Worm (Caenorhabditis elegans): ENCODE measurements around the gene F15B9.10.

DNA sequence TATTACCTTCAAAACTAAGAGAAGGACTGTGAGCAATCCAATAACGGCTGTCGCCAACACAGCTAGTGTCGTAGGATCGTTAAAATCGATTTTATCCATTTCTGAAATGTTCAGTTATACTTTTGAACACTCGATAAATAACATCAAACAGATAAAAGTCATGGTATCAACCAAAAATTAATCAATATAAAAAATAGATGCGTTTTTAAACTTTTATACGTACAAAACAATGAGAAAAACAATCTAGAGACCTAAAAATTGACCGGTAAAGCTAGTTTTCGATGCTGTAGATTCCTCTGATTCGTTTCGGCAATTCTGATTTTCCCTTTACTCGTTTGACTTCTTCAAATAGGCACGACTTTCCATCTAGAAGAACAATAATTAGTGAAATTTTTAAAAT, 41.6 kb downstream of the F15B9.10 start, which contains the start of gene R186.3:
- TF ChIP-seq pha-4 (tag; optimal IDR thresholded peaks at IDR 0.05) (no peak), lin-15B (tag; optimal IDR thresholded peaks at IDR 0.05) (no peak), lin-39 (tag; optimal IDR thresholded peaks at IDR 0.05) (no peak), snpc-4 (tag; optimal IDR thresholded peaks at IDR 0.05) (no peak), unc-62 (GFP tag; optimal IDR thresholded peaks at IDR 0.05) (no peak), skn-1 (tag; optimal IDR thresholded peaks at IDR 0.05) (no peak), nfya-1 (tag; optimal IDR thresholded peaks at IDR 0.05; ENCODE audit: insufficient read depth) (no peak), mdl-1 (tag; optimal IDR thresholded peaks at IDR 0.05) (no peak), fos-1 (tag; optimal IDR thresholded peaks at IDR 0.05) (no peak), pqm-1 (tag; optimal IDR thresholded peaks at IDR 0.05) (no peak), nhr-237 (tag; optimal IDR thresholded peaks at IDR 0.05) (no peak), jun-1 (tag; optimal IDR thresholded peaks at IDR 0.05) (no peak)

All from whole organism, L3 larva.